Worm (Caenorhabditis elegans) whole organism, L3 larva: ENCODE data around the gene F39E9.14.

Experiments
- ceh-28 ChIP-seq: fragments of 150-350 bp; optimal IDR thresholded peaks from 2 replicates; lab custom pipeline; 2014; ENCODE audit warnings: missing biosample characterization, missing genetic modification reagents, missing genetic modification characterization
- daf-12 ChIP-seq: fragments of 150-350 bp; optimal IDR thresholded peaks from 2 replicates; lab custom pipeline; 2014; ENCODE audit warnings: missing biosample characterization, missing genetic modification reagents, missing genetic modification characterization

DNA sequence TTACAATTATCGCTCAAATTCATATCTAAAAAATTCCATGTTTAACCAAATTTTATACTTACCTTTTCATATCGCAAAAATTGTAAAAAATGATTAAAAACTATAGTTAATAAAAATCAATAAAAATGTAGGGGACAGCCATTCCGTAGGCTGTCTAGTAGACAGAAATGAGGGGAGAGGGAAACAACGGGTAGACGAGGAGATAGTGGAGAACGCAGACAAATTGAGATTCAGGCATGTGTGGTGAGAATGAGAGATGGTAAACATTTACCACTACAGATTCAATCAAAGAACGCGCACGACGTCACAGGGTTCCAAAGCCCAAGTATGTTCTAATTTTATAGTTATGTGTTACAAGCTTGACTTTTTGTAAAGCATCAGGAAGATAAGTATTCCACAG lies 13.1 kb upstream of the F39E9.14 start:
- TF ChIP-seq ceh-28 (tag; lab: Kevin White, UChicago) (peak; percentile 37), daf-12 (tag; lab: Kevin White, UChicago) (no peak)
